Worm (Caenorhabditis elegans) whole organism, young adult: ENCODE measurements around the gene F25B5.5.
A peak's percentile ranks its signal among the peaks of the same experiment; 100 is the strongest.

Experiments used
- F22D6.2 ChIP-seq: sonication (generic microtip); optimal IDR thresholded peaks from 2 replicates; lab custom pipeline; 2016; ENCODE audit warnings: mild to moderate bottlenecking, missing genetic modification characterization, missing compliant biosample characterization
- F57C9.4 ChIP-seq: sonication (generic microtip); optimal IDR thresholded peaks from 2 replicates; lab custom pipeline; 2017; ENCODE audit warnings: mild to moderate bottlenecking, missing genetic modification characterization, missing compliant biosample characterization
- Y79H2A.3 ChIP-seq: fragments of 200-800 bp; sonication (Bioruptor generic); conservative IDR thresholded peaks from 2 replicates; pipeline ENCODE4 v1.3.6; 2022; ENCODE audit warnings: missing genetic modification reagents, missing genetic modification characterization, missing compliant biosample characterization
- ama-1 ChIP-seq, 3 experiments: fragments of 150-350 bp in 1 of 3; sonication (generic microtip) in 2 of 3; optimal IDR thresholded peaks; 2 replicates each; lab custom pipeline; 2014 to 2018; ENCODE audit warnings: missing biosample characterization in 2 of 3, missing genetic modification characterization in 2 of 3, missing genetic modification reagents in 2 of 3
- attf-6 ChIP-seq: fragments of 200-800 bp; sonication (Bioruptor generic); IDR thresholded peaks from 2 replicates; pipeline ENCODE4 v1.3.6; 2022; ENCODE audit warnings: missing genetic modification reagents, missing genetic modification characterization, missing compliant biosample characterization
- bed-2 ChIP-seq: fragments of 200-800 bp; sonication (Bioruptor generic); IDR thresholded peaks from 2 replicates; pipeline ENCODE4 v1.3.6; 2022; ENCODE audit warnings: missing genetic modification reagents, missing genetic modification characterization, missing compliant biosample characterization
- cebp-1 ChIP-seq, 2 experiments: fragments of 200-800 bp in 1 of 2; sonication (Bioruptor generic) in 1 of 2; sonication (generic microtip) in 1 of 2; IDR thresholded peaks in 1 of 2; optimal IDR thresholded peaks in 1 of 2; 2 replicates each; pipeline versions ENCODE4 v1.3.6 to Lab custom; 2017 to 2022; ENCODE audit warnings: missing compliant biosample characterization in 2 of 2, missing genetic modification characterization in 2 of 2, mild to moderate bottlenecking in 1 of 2, missing genetic modification reagents in 1 of 2, moderate library complexity in 1 of 2
- ceh-100 ChIP-seq: fragments of 200-800 bp; sonication (Bioruptor generic); IDR thresholded peaks from 2 replicates; pipeline ENCODE4 v1.3.6; 2022; ENCODE audit warnings: missing genetic modification reagents, missing genetic modification characterization, missing compliant biosample characterization
- ceh-27 ChIP-seq: fragments of 200-800 bp; sonication (Bioruptor generic); optimal IDR thresholded peaks from 2 replicates; lab custom pipeline; 2018; ENCODE audit warnings: mild to moderate bottlenecking, missing genetic modification characterization, moderate library complexity, missing compliant biosample characterization
- ceh-40 ChIP-seq: fragments of 200-800 bp; sonication (Bioruptor generic); IDR thresholded peaks from 2 replicates; pipeline ENCODE4 v1.3.6; 2022; ENCODE audit warnings: missing genetic modification characterization, missing compliant biosample characterization
- ceh-91 ChIP-seq: fragments of 200-800 bp; sonication (Bioruptor generic); IDR thresholded peaks from 2 replicates; pipeline ENCODE4 v1.3.6; 2022; ENCODE audit warnings: missing genetic modification reagents, missing genetic modification characterization, missing compliant biosample characterization
- dox-1 ChIP-seq: fragments of 200-800 bp; sonication (Bioruptor generic); IDR thresholded peaks from 2 replicates; pipeline ENCODE4 v1.3.6; 2022; ENCODE audit warnings: missing genetic modification reagents, missing genetic modification characterization, missing compliant biosample characterization
- egl-44 ChIP-seq: fragments of 200-800 bp; sonication (Bioruptor generic); IDR thresholded peaks from 2 replicates; pipeline ENCODE4 v1.3.6; 2022; ENCODE audit warnings: missing genetic modification reagents, missing genetic modification characterization, missing compliant biosample characterization
- ets-4 ChIP-seq: fragments of 200-800 bp; sonication (Bioruptor generic); optimal IDR thresholded peaks from 2 replicates; lab custom pipeline; 2018; ENCODE audit warnings: mild to moderate bottlenecking, missing genetic modification characterization, missing compliant biosample characterization
- hmg-1.2 ChIP-seq: fragments of 200-800 bp; sonication (Bioruptor generic); IDR thresholded peaks from 2 replicates; pipeline ENCODE4 v1.3.6; 2022; ENCODE audit warnings: missing genetic modification reagents, missing genetic modification characterization, missing compliant biosample characterization
- hmg-20 ChIP-seq: fragments of 200-800 bp; sonication (Bioruptor generic); IDR thresholded peaks from 2 replicates; pipeline ENCODE4 v1.3.6; 2022; ENCODE audit warnings: missing genetic modification reagents, missing genetic modification characterization, missing compliant biosample characterization
- hsf-1 ChIP-seq: fragments of 200-800 bp; sonication (Bioruptor generic); IDR thresholded peaks from 2 replicates; pipeline ENCODE4 v1.3.6; 2022; ENCODE audit warnings: missing genetic modification reagents, missing genetic modification characterization, missing compliant biosample characterization
- lag-1 ChIP-seq: fragments of 200-800 bp; sonication (Bioruptor generic); IDR thresholded peaks from 2 replicates; pipeline ENCODE4 v1.3.6; 2022; ENCODE audit warnings: missing genetic modification reagents, missing genetic modification characterization, missing compliant biosample characterization
- let-607 ChIP-seq, 2 experiments: fragments of 200-800 bp in 1 of 2; sonication (Bioruptor generic) in 1 of 2; sonication (generic microtip) in 1 of 2; optimal IDR thresholded peaks; 2 replicates each; lab custom pipeline; 2016 to 2018; ENCODE audit warnings: mild to moderate bottlenecking in 2 of 2, missing compliant biosample characterization in 2 of 2, missing genetic modification characterization in 2 of 2, moderate library complexity in 2 of 2, missing genotype in 1 of 2
- lin-35 ChIP-seq, 3 experiments: fragments of 150-350 bp in 2 of 3; sonication (generic microtip) in 1 of 3; optimal IDR thresholded peaks; 2 replicates each; lab custom pipeline; 2014 to 2018; ENCODE audit warnings: missing biosample characterization in 3 of 3, missing genetic modification characterization in 3 of 3, missing genetic modification reagents in 3 of 3
- lin-54 ChIP-seq: fragments of 200-800 bp; sonication (Bioruptor generic); optimal IDR thresholded peaks from 2 replicates; lab custom pipeline; 2018; ENCODE audit warnings: mild to moderate bottlenecking, missing genetic modification characterization, missing compliant biosample characterization
- madf-3 ChIP-seq: fragments of 200-800 bp; sonication (Bioruptor generic); IDR thresholded peaks from 2 replicates; pipeline ENCODE4 v1.3.6; 2022; ENCODE audit warnings: missing genetic modification reagents, missing genetic modification characterization, missing compliant biosample characterization
- madf-6 ChIP-seq: fragments of 200-800 bp; sonication (Bioruptor generic); IDR thresholded peaks from 2 replicates; pipeline ENCODE4 v1.3.6; 2022; ENCODE audit warnings: missing genetic modification reagents, missing genetic modification characterization, missing compliant biosample characterization
- mcd-1 ChIP-seq: fragments of 200-800 bp; sonication (Bioruptor generic); IDR thresholded peaks from 2 replicates; pipeline ENCODE4 v1.3.6; 2022; ENCODE audit warnings: missing genetic modification reagents, missing genetic modification characterization, missing compliant biosample characterization
- mes-4 ChIP-seq: sonication (generic microtip); optimal IDR thresholded peaks from 2 replicates; lab custom pipeline; 2016; ENCODE audit warnings: missing genotype, missing genetic modification characterization, missing compliant biosample characterization
- nhr-80 ChIP-seq: sonication (generic microtip); optimal IDR thresholded peaks from 2 replicates; lab custom pipeline; 2016; ENCODE audit warnings: missing genetic modification characterization, missing compliant biosample characterization
- snpc-1.1 ChIP-seq: sonication (generic microtip); optimal IDR thresholded peaks from 2 replicates; lab custom pipeline; 2017; ENCODE audit warnings: missing genetic modification characterization, mild to moderate bottlenecking, missing compliant biosample characterization, antibody characterized with exemption, moderate library complexity, missing genotype, missing genetic modification reagents; ENCODE audit not compliant: insufficient read depth
- somi-1 ChIP-seq: fragments of 200-800 bp; sonication (Bioruptor generic); optimal IDR thresholded peaks from 2 replicates; lab custom pipeline; 2018; ENCODE audit warnings: mild to moderate bottlenecking, missing genetic modification characterization, missing compliant biosample characterization
- tbx-9 ChIP-seq: sonication (generic microtip); optimal IDR thresholded peaks from 2 replicates; lab custom pipeline; 2016; ENCODE audit warnings: borderline replicate concordance, missing genetic modification characterization, inconsistent platforms, missing compliant biosample characterization
- zfh-2 ChIP-seq: fragments of 200-800 bp; sonication (Bioruptor generic); conservative IDR thresholded peaks from 2 replicates; pipeline ENCODE4 v1.3.6; 2022; ENCODE audit warnings: missing genetic modification reagents, missing genetic modification characterization, missing compliant biosample characterization
- ztf-25 ChIP-seq: fragments of 200-800 bp; sonication (Bioruptor generic); IDR thresholded peaks from 2 replicates; pipeline ENCODE4 v1.3.6; 2022; ENCODE audit warnings: missing genetic modification reagents, missing genetic modification characterization, missing compliant biosample characterization
- ztf-6 ChIP-seq: fragments of 200-800 bp; sonication (Bioruptor generic); IDR thresholded peaks from 2 replicates; pipeline ENCODE4 v1.3.6; 2022; ENCODE audit warnings: missing genetic modification reagents, missing genetic modification characterization, missing compliant biosample characterization

Gene F25B5.5

DNA sequence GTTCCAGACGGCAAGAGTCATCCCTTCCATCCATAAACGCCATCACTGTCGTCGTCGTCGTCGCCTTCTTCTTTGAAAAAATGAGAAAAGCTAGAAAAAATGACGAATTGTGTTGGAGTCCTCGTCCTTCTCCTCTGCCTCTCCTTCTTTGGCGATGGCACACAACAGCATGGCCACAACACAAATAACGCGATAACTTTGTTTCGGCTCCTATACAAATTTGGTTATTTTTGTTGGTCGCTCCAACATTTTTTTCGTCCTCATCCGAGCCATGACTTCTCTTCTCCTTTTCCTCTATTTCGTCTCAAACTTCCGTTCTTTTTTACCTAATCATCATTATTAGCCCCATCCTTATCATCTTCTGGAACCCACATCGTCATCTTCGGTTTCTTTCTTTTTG, 46.1 kb upstream of the F25B5.5 start:
- TF ChIP-seq ztf-25 (no peak), madf-6 (GFP tag; lab: Robert Waterston, UW) (no peak), somi-1 (GFP tag; lab: Kevin White, UChicago) (no peak), madf-3 (GFP tag; lab: Robert Waterston, UW) (no peak)

DNA sequence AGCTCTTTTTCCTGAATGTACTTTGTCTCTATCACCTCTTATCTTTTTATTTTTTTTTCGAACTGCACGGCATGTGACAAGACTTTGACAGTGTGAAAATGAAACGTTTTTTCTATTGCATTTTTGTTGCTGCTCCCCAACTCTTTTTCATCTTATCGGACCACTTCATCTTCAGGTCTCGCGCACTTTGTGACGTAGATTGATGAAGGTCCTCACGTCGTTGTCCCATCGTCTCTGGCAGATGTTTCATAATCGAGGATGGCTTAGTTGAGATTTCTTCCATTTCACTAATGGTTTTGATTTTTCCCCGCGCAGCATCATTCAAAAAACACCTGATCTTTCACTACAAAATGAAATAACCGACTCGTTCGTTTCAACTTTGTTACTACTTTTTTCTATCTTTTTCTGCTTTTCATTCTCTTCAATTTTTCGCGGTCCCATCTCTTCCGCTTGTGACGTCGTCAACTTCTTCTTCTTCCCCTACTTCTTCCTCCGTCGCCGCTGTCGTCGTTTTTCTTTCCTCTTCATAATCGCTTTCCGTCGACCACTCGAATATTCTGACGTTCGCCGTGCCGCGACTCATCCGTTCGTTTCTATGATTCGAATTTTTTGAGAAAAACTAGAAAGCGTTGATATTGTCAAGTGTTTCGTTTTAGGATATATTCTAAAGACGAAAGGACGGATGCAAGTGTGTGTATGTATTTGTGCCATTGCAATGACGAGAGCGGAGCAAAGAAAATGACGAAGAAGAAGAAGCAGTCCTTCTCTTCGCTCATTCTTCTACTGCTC, 45.4 kb upstream of the F25B5.5 start, which contains the start of gene T04C9.2:
Gene T04C9.2 (plus strand): TSS at position 739 of the 789 bp plus-strand sequence.
- TF ChIP-seq nhr-80 (tag; lab: Kevin White, UChicago): peak; percentile 45
- TF ChIP-seq mes-4 (tag; lab: Kevin White, UChicago): no peak
- peak in 1 of 2 experiments; percentile 29 for TF ChIP-seq let-607 (tag; optimal IDR thresholded peaks at IDR 0.05; lab: Kevin White, UChicago)
- no peak for TF ChIP-seq bed-2
- TF ChIP-seq cebp-1 (GFP tag; IDR thresholded peaks at IDR 0.05; lab: Robert Waterston, UW): no peak
- peak; percentile 44 for TF ChIP-seq cebp-1 (tag; optimal IDR thresholded peaks at IDR 0.05; lab: Kevin White, UChicago)
- TF ChIP-seq hmg-1.2: no peak

DNA sequence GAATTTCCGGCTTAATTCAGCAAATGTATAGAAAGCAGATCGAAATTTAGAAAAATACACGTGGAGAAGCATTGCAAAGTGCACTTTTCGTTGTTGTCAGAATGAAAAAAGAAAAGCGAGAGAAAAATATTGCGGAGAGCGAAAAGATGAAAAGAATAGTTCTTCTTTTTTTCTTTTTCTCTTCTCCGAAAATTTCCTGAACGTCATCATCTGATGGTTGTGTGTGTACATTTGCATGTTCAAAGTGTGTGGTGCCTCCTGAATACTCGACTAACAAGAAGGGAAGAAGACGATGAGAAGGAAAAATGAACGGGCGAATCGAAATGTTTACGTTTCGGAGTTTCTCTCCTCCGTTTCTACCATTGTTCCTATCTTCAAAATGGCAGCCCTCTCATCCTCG, 44.2 kb upstream of the F25B5.5 start:
- TF ChIP-seq ceh-40 (GFP tag; lab: Robert Waterston, UW) (no peak), F22D6.2 (tag; lab: Kevin White, UChicago) (no peak), hsf-1 (GFP tag; lab: Robert Waterston, UW) (no peak), ets-4 (GFP tag; lab: Kevin White, UChicago) (no peak), hmg-20 (no peak), ceh-27 (GFP tag; lab: Kevin White, UChicago) (no peak), mcd-1 (GFP tag; lab: Robert Waterston, UW) (no peak), ceh-100 (GFP tag; lab: Robert Waterston, UW) (no peak), ceh-91 (GFP tag; lab: Robert Waterston, UW) (no peak), attf-6 (no peak), ama-1 (optimal IDR thresholded peaks at IDR 0.05; lab: Kevin White, UChicago) (no peak), ama-1 (GFP tag; optimal IDR thresholded peaks at IDR 0.05; lab: Kevin White, UChicago) (no peak), dox-1 (GFP tag; lab: Robert Waterston, UW) (no peak), lin-35 (GFP tag; optimal IDR thresholded peaks at IDR 0.05; lab: Kevin White, UChicago) (no peak), ztf-6 (no peak), snpc-1.1 (no peak), tbx-9 (tag; lab: Kevin White, UChicago) (no peak), egl-44 (GFP tag; lab: Robert Waterston, UW) (no peak), F57C9.4 (tag; lab: Kevin White, UChicago) (no peak)

DNA sequence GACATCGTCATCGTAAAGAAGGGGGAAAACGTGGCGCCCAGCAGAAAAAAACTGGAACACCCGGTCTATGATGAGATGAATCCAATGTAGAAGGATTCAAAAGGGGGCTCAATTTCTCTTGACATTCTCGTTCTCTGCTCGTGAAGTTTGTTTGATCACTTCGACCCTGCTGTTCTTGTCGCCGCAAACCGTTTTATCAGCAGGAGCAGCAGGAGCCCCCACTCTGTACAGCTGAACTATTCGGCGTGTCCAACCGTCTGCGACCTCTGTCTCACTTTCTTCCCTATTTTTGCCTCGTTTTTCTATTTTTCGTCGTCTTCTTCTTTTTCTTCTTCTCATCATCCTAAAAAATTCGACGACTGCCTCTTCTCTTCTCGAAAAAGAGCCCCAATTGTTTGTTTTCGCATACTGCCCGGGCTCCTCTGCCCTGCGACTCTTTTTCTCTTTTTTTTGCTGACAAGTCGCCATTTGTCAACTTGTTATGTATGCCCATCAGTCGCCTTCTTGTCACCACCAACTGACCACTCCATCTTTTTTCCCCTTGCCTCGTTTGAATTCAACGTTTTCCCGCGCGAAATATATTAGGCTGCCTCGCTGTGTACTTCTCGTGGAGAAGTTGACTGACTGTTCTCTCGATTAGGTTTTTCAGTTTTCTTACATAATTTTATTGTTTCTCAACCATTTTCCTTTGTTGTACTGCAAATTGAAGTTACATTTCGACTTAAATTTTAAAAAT, 43.2 kb upstream of the F25B5.5 start:
- 0 out of 2 replicates have a peak, but pooled peaks have one; percentile 6 for TF ChIP-seq hmg-1.2
- TF ChIP-seq nhr-80 (tag; lab: Kevin White, UChicago): peak; percentile 74
- peak; percentile 12 for TF ChIP-seq lin-54 (GFP tag; lab: Kevin White, UChicago)
- no peak for TF ChIP-seq Y79H2A.3
- TF ChIP-seq dox-1 (GFP tag; lab: Robert Waterston, UW): peak; percentile 36; the same call in 1 of the 2 replicates
- peak; percentile 58; the same call in 1 of the 2 replicates for TF ChIP-seq zfh-2 (GFP tag; lab: Robert Waterston, UW)
- TF ChIP-seq lag-1 (GFP tag; lab: Robert Waterston, UW): no peak
